Worm (Caenorhabditis elegans): ENCODE results near the gene T05E12.3.

T05E12.3 gene

DNA sequence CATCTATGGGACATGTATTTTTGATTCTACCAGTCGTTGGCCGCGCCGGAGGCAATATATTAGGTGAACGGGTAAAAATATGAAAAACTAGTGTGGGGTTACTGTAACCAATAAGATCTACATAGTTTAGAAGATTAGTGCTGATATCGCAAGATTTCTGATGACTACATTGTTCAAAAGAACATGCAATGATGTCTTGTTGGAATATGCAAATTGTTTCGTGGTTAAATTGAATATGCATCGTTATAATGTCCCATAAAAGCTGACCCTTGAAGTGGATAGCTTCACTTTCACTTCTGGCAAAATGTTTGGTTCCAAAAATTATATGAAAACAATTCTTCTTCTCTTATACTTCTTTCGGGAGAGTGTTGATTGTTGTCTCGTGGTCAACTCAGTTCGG, 33.3 kb downstream of the T05E12.3 start, which contains the start of gene F28B1.2:
TSS of gene F28B1.2 (plus strand) at position 301 of the 400 bp plus-strand sequence.
- TF ChIP-seq die-1 (tag; optimal IDR thresholded peaks at IDR 0.05) (no peak), snpc-1.1 (tag; optimal IDR thresholded peaks at IDR 0.05; ENCODE audit: insufficient read depth) (no peak), F33H1.4 (GFP tag; IDR thresholded peaks at IDR 0.05) (no peak), ztf-26 (tag; optimal IDR thresholded peaks at IDR 0.05) (no peak), let-526 (GFP tag; IDR thresholded peaks at IDR 0.05) (no peak), atf-7 (tag; optimal IDR thresholded peaks at IDR 0.05) (no peak), ztf-6 (GFP tag; IDR thresholded peaks at IDR 0.05) (no peak), B0019.2 (GFP tag; conservative IDR thresholded peaks at IDR 0.05) (no peak), ceh-27 (GFP tag; optimal IDR thresholded peaks at IDR 0.05) (no peak), ceh-58 (GFP tag; IDR thresholded peaks at IDR 0.05) (no peak), attf-3 (GFP tag; conservative IDR thresholded peaks at IDR 0.05) (no peak)

DNA sequence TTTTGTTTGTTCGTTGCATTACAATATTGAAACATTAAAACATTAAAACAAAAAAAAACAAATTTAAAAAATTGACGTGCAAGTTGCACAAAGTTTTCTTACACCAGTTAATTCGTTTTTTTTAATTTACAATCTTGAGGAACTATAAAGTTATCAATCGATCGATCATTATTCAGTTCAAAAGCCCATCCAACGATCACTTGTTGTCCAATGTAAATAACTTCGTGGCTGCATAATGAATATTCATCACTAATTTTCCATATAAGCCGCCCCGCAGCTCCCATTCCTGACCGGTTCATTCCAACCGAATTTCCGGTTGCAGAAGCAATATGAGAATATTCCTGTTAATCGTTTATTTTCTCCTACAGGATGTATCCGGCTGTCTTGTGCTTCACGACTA, 35.5 kb downstream of the T05E12.3 start, which contains the start of gene hpo-33:
TSS of gene hpo-33 (plus strand) at position 301 of the 400 bp plus-strand sequence.
- TF ChIP-seq Y56A3A.18 (GFP tag; IDR thresholded peaks at IDR 0.05) (no peak), pha-4 (tag; optimal IDR thresholded peaks at IDR 0.05) (no peak), mxl-1 (tag; optimal IDR thresholded peaks at IDR 0.05) (no peak), xnd-1 (tag; optimal IDR thresholded peaks at IDR 0.05) (no peak), nhr-120 (GFP tag; IDR thresholded peaks at IDR 0.05) (no peak), lag-1 (GFP tag; IDR thresholded peaks at IDR 0.05) (no peak), attf-3 (GFP tag; conservative IDR thresholded peaks at IDR 0.05) (no peak), B0019.2 (GFP tag; conservative IDR thresholded peaks at IDR 0.05) (no peak), lin-54 (GFP tag; optimal IDR thresholded peaks at IDR 0.05) (no peak), chd-7 (tag; optimal IDR thresholded peaks at IDR 0.05) (no peak), F23B12.7 (tag; optimal IDR thresholded peaks at IDR 0.05; ENCODE audit: insufficient read depth) (no peak)

DNA sequence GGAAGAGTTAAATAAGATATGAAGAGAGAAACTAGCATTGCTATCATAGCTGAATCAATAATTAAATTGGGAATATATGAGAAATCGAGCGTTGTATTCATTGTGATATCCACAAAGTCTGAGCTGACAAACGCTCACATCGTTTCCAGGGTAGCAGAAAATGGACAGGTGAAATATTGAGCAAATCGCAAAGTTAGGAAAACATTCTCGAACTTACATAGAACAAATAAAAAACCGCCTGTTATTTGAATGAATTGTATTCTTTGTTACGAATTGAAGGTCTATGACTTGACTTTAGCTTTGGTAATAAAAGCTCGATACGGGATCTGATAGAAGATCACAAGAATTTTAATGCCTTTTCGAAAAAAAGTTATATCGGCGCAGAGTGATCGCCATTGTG, 41.9 kb downstream of the T05E12.3 start, which contains the start of gene srz-94:
TSS of gene srz-94 (minus strand) at position 101 of the 400 bp plus-strand sequence.
- TF ChIP-seq ztf-25 (GFP tag; IDR thresholded peaks at IDR 0.05) (no peak), ztf-6 (GFP tag; IDR thresholded peaks at IDR 0.05) (no peak), rcor-1 (GFP tag; IDR thresholded peaks at IDR 0.05) (no peak), C06A6.2 (GFP tag; conservative IDR thresholded peaks at IDR 0.05) (no peak)

DNA sequence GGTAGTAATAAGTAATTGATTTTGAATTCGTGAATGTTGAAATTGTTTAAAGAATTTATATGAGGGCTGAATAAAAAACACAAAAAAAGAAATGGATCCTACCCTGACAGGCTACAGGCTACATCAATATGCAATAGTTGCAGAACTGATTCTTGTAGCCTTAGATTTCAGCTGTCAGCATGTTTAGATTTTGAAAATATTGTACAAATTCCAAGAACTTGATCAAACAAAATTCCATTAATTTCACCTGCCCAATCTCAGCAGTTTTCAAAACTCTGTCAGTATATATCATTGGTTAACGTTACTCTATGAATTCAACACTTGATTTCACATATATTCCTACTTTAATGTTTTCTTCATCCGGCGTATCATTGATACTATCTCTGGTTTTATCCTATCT, 47.4 kb downstream of the T05E12.3 start:
- TF ChIP-seq Y67H2A.10 (GFP tag; conservative IDR thresholded peaks at IDR 0.05), result no peak
- no peak for TF ChIP-seq nhr-90 (tag; optimal IDR thresholded peaks at IDR 0.05)
- TF ChIP-seq madf-10 (tag; optimal IDR thresholded peaks at IDR 0.05), result no peak
- TF ChIP-seq madf-3 (GFP tag; IDR thresholded peaks at IDR 0.05), result no peak
- TF ChIP-seq madf-6 (GFP tag; IDR thresholded peaks at IDR 0.05), result no peak
- TF ChIP-seq ztf-3 (GFP tag; optimal IDR thresholded peaks at IDR 0.05), result no peak
- TF ChIP-seq let-607 (tag; optimal IDR thresholded peaks at IDR 0.05), result no peak
- no peak for TF ChIP-seq attf-5 (GFP tag; optimal IDR thresholded peaks at IDR 0.05)
- TF ChIP-seq ceh-91 (GFP tag; IDR thresholded peaks at IDR 0.05), result no peak
- no peak for TF ChIP-seq attf-3 (GFP tag; conservative IDR thresholded peaks at IDR 0.05)
- no peak for TF ChIP-seq lir-1 (GFP tag; conservative IDR thresholded peaks at IDR 0.05)
- no peak for TF ChIP-seq ztf-28 (GFP tag; IDR thresholded peaks at IDR 0.05)
